Worm (Caenorhabditis elegans) whole organism, late embryonic: ENCODE results near the gene rsd-3.

Source experiments
- C08G9.2 ChIP-seq: sonication (generic microtip); optimal IDR thresholded peaks from 2 replicates; lab custom pipeline; 2016; ENCODE audit warnings: mild to moderate bottlenecking, missing genetic modification characterization, moderate library complexity, missing compliant biosample characterization
- ceh-22 ChIP-seq: sonication (generic microtip); optimal IDR thresholded peaks from 2 replicates; lab custom pipeline; 2017; ENCODE audit warnings: missing biosample characterization, missing genetic modification characterization
- ceh-45 ChIP-seq: fragments of 200-800 bp; sonication (Bioruptor generic); IDR thresholded peaks from 2 replicates; pipeline ENCODE4 v1.3.6; 2022; ENCODE audit warnings: missing genetic modification reagents, missing genetic modification characterization, missing compliant biosample characterization
- che-1 ChIP-seq: sonication (generic microtip); optimal IDR thresholded peaks from 2 replicates; lab custom pipeline; 2016; ENCODE audit warnings: mild to moderate bottlenecking, missing genetic modification characterization, missing compliant biosample characterization
- dve-1 ChIP-seq: sonication (generic microtip); optimal IDR thresholded peaks from 2 replicates; lab custom pipeline; 2017; ENCODE audit warnings: antibody characterized with exemption, mild to moderate bottlenecking, missing genetic modification characterization, missing compliant biosample characterization
- gmeb-2 ChIP-seq: sonication (generic microtip); optimal IDR thresholded peaks from 2 replicates; lab custom pipeline; 2016; ENCODE audit warnings: missing genetic modification characterization, inconsistent platforms, missing compliant biosample characterization
- hlh-15 ChIP-seq: sonication (generic microtip); optimal IDR thresholded peaks from 2 replicates; lab custom pipeline; 2016; ENCODE audit warnings: missing genetic modification characterization, missing compliant biosample characterization
- hlh-6 ChIP-seq: sonication (generic microtip); optimal IDR thresholded peaks from 2 replicates; lab custom pipeline; 2016; ENCODE audit warnings: missing genotype, missing genetic modification characterization, missing compliant biosample characterization
- hlh-8 ChIP-seq: sonication (generic microtip); optimal IDR thresholded peaks from 2 replicates; lab custom pipeline; 2016; ENCODE audit warnings: missing genotype, missing genetic modification characterization, missing compliant biosample characterization
- lim-6 ChIP-seq: sonication (generic microtip); optimal IDR thresholded peaks from 2 replicates; lab custom pipeline; 2016; ENCODE audit warnings: missing genetic modification characterization, missing compliant biosample characterization
- madf-2 ChIP-seq: sonication (generic microtip); optimal IDR thresholded peaks from 2 replicates; lab custom pipeline; 2017; ENCODE audit warnings: missing genetic modification characterization, missing compliant biosample characterization
- nfya-1 ChIP-seq: sonication (generic microtip); optimal IDR thresholded peaks from 2 replicates; lab custom pipeline; 2017; ENCODE audit warnings: missing genetic modification characterization, mild to moderate bottlenecking, missing compliant biosample characterization, antibody characterized with exemption, moderate library complexity
- odd-2 ChIP-seq: sonication (generic microtip); optimal IDR thresholded peaks from 2 replicates; lab custom pipeline; 2017; ENCODE audit warnings: antibody characterized with exemption, mild to moderate bottlenecking, missing genetic modification characterization, missing compliant biosample characterization
- pha-4 ChIP-seq: fragments of 150-350 bp; optimal IDR thresholded peaks from 2 replicates; lab custom pipeline; 2018; ENCODE audit warnings: missing biosample characterization, missing genetic modification reagents, missing genetic modification characterization
- sdc-2 ChIP-seq: sonication (generic microtip); optimal IDR thresholded peaks from 2 replicates; lab custom pipeline; 2016; ENCODE audit warnings: missing genotype, missing genetic modification characterization, missing compliant biosample characterization
- sox-2 ChIP-seq: fragments of 200-800 bp; sonication (Bioruptor generic); IDR thresholded peaks from 2 replicates; pipeline ENCODE4 v1.3.6; 2022; ENCODE audit warnings: missing genetic modification reagents, missing genetic modification characterization, missing compliant biosample characterization
- zip-5 ChIP-seq: sonication (generic microtip); optimal IDR thresholded peaks from 2 replicates; lab custom pipeline; 2016; ENCODE audit warnings: missing genetic modification characterization, missing compliant biosample characterization
- ztf-16 ChIP-seq: sonication (generic microtip); optimal IDR thresholded peaks from 2 replicates; lab custom pipeline; 2017; ENCODE audit warnings: missing genetic modification characterization, missing compliant biosample characterization

Gene rsd-3

DNA sequence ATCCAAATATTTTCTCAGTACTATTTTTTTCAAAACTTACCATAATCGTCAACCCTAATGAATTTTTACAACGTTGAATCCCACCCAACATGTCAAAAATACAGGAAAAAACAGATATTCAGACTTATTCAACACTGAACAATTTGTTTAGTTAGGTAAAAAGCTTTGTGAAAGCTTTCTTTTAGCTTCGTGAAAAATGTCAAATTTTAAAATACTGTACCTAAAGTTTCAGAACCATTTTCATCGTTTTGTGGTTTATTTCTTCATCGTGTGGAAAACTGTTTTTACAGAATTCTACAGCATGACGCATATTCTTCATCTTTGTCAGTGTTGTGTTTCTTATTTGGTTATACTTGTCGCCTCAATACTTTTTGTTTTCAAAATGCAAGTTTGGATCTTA is 52.3 kb downstream of the rsd-3 start, which contains the start of gene F54F7.14:
Gene F54F7.14 (plus strand): TSS at position 301 of the 400 bp plus-strand sequence.
- TF ChIP-seq sox-2 (GFP tag; lab: Robert Waterston, UW) = no peak
- TF ChIP-seq hlh-15 (tag; lab: Kevin White, UChicago) = no peak
- TF ChIP-seq hlh-6 (tag; lab: Kevin White, UChicago) = no peak

DNA sequence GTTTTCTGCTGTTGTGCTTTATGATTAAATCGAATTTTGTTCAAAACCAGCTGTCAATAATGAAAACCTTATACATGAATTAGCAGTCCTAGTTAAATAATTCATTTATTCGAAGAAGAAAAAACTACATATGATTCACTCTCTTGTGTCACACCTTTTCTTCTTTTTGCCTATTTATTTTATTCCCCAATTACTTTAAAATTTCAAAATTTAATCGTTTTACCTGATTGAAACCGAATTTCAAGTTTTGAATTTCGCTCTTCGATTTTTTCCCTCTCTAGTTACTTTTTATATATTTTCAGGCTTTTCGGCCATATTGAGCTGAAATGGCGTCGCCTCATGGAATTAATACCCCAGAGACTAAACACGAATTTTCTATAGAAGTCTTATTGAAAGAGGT is 54.2 kb downstream of the rsd-3 start, which contains the start of gene xtr-1:
Gene xtr-1 (plus strand): TSS at position 301 of the 400 bp plus-strand sequence.
- TF ChIP-seq zip-5 = no peak
- no peak for TF ChIP-seq ceh-45 (GFP tag; lab: Robert Waterston, UW)
- no peak for TF ChIP-seq pha-4 (tag; lab: Kevin White, UChicago)
- no peak for TF ChIP-seq madf-2 (tag; lab: Kevin White, UChicago)
- no peak for TF ChIP-seq ceh-22 (tag; lab: Kevin White, UChicago)
- TF ChIP-seq sdc-2 (tag; lab: Kevin White, UChicago) = no peak
- no peak for TF ChIP-seq ztf-16
- TF ChIP-seq gmeb-2 (tag; lab: Kevin White, UChicago) = no peak
- no peak for TF ChIP-seq hlh-8 (tag; lab: Kevin White, UChicago)
- no peak for TF ChIP-seq che-1
- TF ChIP-seq odd-2 (tag; lab: Kevin White, UChicago) = no peak
- TF ChIP-seq dve-1 (tag; lab: Kevin White, UChicago) = no peak
- no peak for TF ChIP-seq lim-6 (tag; lab: Kevin White, UChicago)
- no peak for TF ChIP-seq nfya-1 (tag; lab: Kevin White, UChicago)
- no peak for TF ChIP-seq C08G9.2 (tag; lab: Kevin White, UChicago)
- TF ChIP-seq, all 69 proteins: peak for 0
